Worm (Caenorhabditis elegans): ENCODE measurements around the gene nhr-102.

- TF ChIP-seq snpc-4 (tag; optimal IDR thresholded peaks at IDR 0.05) (no peak), sptf-1 (tag; optimal IDR thresholded peaks at IDR 0.05) (no peak), M03D4.4 (tag; optimal IDR thresholded peaks at IDR 0.05) (no peak), elt-3 (tag; optimal IDR thresholded peaks at IDR 0.05) (no peak), ztf-11 (tag; optimal IDR thresholded peaks at IDR 0.05) (no peak), pha-4 (tag; optimal IDR thresholded peaks at IDR 0.05) (no peak), unc-62 (GFP tag; optimal IDR thresholded peaks at IDR 0.05) (no peak), lin-13 (tag; optimal IDR thresholded peaks at IDR 0.05) (no peak), hlh-1 (tag; optimal IDR thresholded peaks at IDR 0.05) (no peak), ces-1 (GFP tag; optimal IDR thresholded peaks at IDR 0.05) (no peak)
Observed at ce11 chrV:15922979-15923378, 46.8 kb upstream of the nhr-102 start, which contains the start of gene F35E8.13.
